Fruit fly (Drosophila melanogaster): ENCODE data around the gene CG18641.

CG18641 gene

dm6 chr2L:2426444-2427188 is 11.5 kb upstream of the CG18641 start:
- no peak for TF ChIP-seq slou (GFP tag; optimal IDR thresholded peaks at IDR 0.05)
- TF ChIP-seq CG9817 (tag; optimal IDR thresholded peaks at IDR 0.05): peak; percentile 47
- peak; percentile 55 for TF ChIP-seq CG15269 (tag; optimal IDR thresholded peaks at IDR 0.05)
- TF ChIP-seq crc (GFP tag; optimal IDR thresholded peaks at IDR 0.05): no peak
- peak; percentile 36 for TF ChIP-seq Mes4 (GFP tag; optimal IDR thresholded peaks at IDR 0.05)
- no peak for TF ChIP-seq MESR4 (GFP tag; optimal IDR thresholded peaks at IDR 0.05)
- TF ChIP-seq ken (GFP tag; IDR thresholded peaks at IDR 0.05): peak; percentile 64; the same call in 2 of the 3 replicates
- no peak for TF ChIP-seq Usf (GFP tag; optimal IDR thresholded peaks at IDR 0.05)
- no peak for TF ChIP-seq shn (GFP tag; optimal IDR thresholded peaks at IDR 0.05)
- TF ChIP-seq ttk (GFP tag; IDR thresholded peaks at IDR 0.05): peak; percentile 69
- peak; percentile 18 for TF ChIP-seq zfh2 (GFP tag; optimal IDR thresholded peaks at IDR 0.05)
- TF ChIP-seq sens (GFP tag): peak; percentile 89
- TF ChIP-seq Dad (GFP tag; optimal IDR thresholded peaks at IDR 0.05): peak; percentile 17
- TF ChIP-seq Bgb (GFP tag; IDR thresholded peaks at IDR 0.05; ENCODE audit: partially characterized antibody): no peak
- 0 out of 3 replicates have a peak, but pooled peaks have one; percentile 28 for TF ChIP-seq CG11560 (tag; IDR thresholded peaks at IDR 0.05)
- no peak for TF ChIP-seq CG6813 (GFP tag; optimal IDR thresholded peaks at IDR 0.05)
- TF ChIP-seq kni (GFP tag; optimal IDR thresholded peaks at IDR 0.05): no peak
- no peak for TF ChIP-seq sug (tag; optimal IDR thresholded peaks at IDR 0.05)
- TF ChIP-seq BEAF-32 (GFP tag; optimal IDR thresholded peaks at IDR 0.05): no peak
- no peak for TF ChIP-seq CG7745 (tag; optimal IDR thresholded peaks at IDR 0.05)
- no peak for TF ChIP-seq CG2116 (GFP tag; optimal IDR thresholded peaks at IDR 0.05)
- no peak for TF ChIP-seq CG6175 (GFP tag; IDR thresholded peaks at IDR 0.05)
- TF ChIP-seq Tbp (GFP tag; optimal IDR thresholded peaks at IDR 0.05): no peak
- TF ChIP-seq CG2678 (tag; optimal IDR thresholded peaks at IDR 0.05): peak; percentile 62
- TF ChIP-seq ATbp (GFP tag; optimal IDR thresholded peaks at IDR 0.05): peak; percentile 68
- TF ChIP-seq btn (GFP tag; optimal IDR thresholded peaks at IDR 0.05): no peak
- TF ChIP-seq CG18619 (GFP tag; optimal IDR thresholded peaks at IDR 0.05): no peak
- peak; percentile 28 for TF ChIP-seq chn (GFP tag; optimal IDR thresholded peaks at IDR 0.05)
- TF ChIP-seq CG6854 (GFP tag; optimal IDR thresholded peaks at IDR 0.05): no peak
- TF ChIP-seq twi (tag; optimal IDR thresholded peaks at IDR 0.05): no peak
- no peak for TF ChIP-seq E2f2 (GFP tag; IDR thresholded peaks at IDR 0.05)
- TF ChIP-seq cas (GFP tag; IDR thresholded peaks at IDR 0.05): no peak
- TF ChIP-seq CG1792 (GFP tag; optimal IDR thresholded peaks at IDR 0.05): no peak
- TF ChIP-seq Mad (GFP tag; optimal IDR thresholded peaks at IDR 0.05): no peak
- peak; percentile 46; the same call in 1 of the 2 replicates for TF ChIP-seq CG6272 (GFP tag; IDR thresholded peaks at IDR 0.05)
- no peak for TF ChIP-seq zen2 (GFP tag; IDR thresholded peaks at IDR 0.05; ENCODE audit: partially characterized antibody)
- no peak for TF ChIP-seq Nf-YB (GFP tag; optimal IDR thresholded peaks at IDR 0.05)
- TF ChIP-seq Gug (GFP tag; IDR thresholded peaks at IDR 0.05): peak; percentile 39; the same call in 1 of the 4 replicates
- peak; percentile 41 for TF ChIP-seq cato (GFP tag; optimal IDR thresholded peaks at IDR 0.05; ENCODE audit: borderline replicate concordance)
- TF ChIP-seq NfI (GFP tag; optimal IDR thresholded peaks at IDR 0.05): peak; percentile 43
- 0 out of 2 replicates have a peak, but pooled peaks have one; percentile 24 for TF ChIP-seq MBD-R2 (GFP tag; IDR thresholded peaks at IDR 0.05)
- 0 out of 2 replicates have a peak, but pooled peaks have one; percentile 18 for TF ChIP-seq ap (GFP tag; IDR thresholded peaks at IDR 0.05)
- no peak for TF ChIP-seq jigr1 (GFP tag; IDR thresholded peaks at IDR 0.05)
- no peak for TF ChIP-seq Hr78 (GFP tag; optimal IDR thresholded peaks at IDR 0.05)
- no peak for TF ChIP-seq CG9932 (GFP tag; IDR thresholded peaks at IDR 0.05)
- no peak for TF ChIP-seq Dip3 (GFP tag; optimal IDR thresholded peaks at IDR 0.05)
- TF ChIP-seq CG11696 (GFP tag; IDR thresholded peaks at IDR 0.05): 0 out of 2 replicates have a peak, but pooled peaks have one; percentile 40
- no peak for TF ChIP-seq CG3838 (GFP tag; optimal IDR thresholded peaks at IDR 0.05)
- TF ChIP-seq CG14710 (tag; optimal IDR thresholded peaks at IDR 0.05): peak; percentile 14

Measured in whole organism, embryonic.